Worm (Caenorhabditis elegans) whole organism, L4 larva: Measurements from ENCODE around the gene gly-20.
"Not testable (repeated sequence)": the region's sequence is repeated elsewhere in the genome, so short reads cannot be mapped to it uniquely, and the experiment has no call there.

ENCODE experiments used
- R02D3.7 ChIP-seq: fragments of 150-350 bp; sonication (generic microtip); optimal IDR thresholded peaks from 3 replicates; lab custom pipeline; 2014; ENCODE audit warnings: missing biosample characterization, missing genetic modification characterization
- ama-1 ChIP-seq: fragments of 150-350 bp; optimal IDR thresholded peaks from 2 replicates; lab custom pipeline; 2014; ENCODE audit warnings: inconsistent platforms, mixed read lengths
- pqm-1 ChIP-seq: sonication (generic microtip); optimal IDR thresholded peaks from 2 replicates; lab custom pipeline; 2017; ENCODE audit warnings: missing biosample characterization, missing genetic modification characterization
- rbr-2 ChIP-seq: sonication (generic microtip); optimal IDR thresholded peaks from 2 replicates; lab custom pipeline; 2016; ENCODE audit warnings: missing genotype, missing genetic modification characterization, missing compliant biosample characterization

DNA sequence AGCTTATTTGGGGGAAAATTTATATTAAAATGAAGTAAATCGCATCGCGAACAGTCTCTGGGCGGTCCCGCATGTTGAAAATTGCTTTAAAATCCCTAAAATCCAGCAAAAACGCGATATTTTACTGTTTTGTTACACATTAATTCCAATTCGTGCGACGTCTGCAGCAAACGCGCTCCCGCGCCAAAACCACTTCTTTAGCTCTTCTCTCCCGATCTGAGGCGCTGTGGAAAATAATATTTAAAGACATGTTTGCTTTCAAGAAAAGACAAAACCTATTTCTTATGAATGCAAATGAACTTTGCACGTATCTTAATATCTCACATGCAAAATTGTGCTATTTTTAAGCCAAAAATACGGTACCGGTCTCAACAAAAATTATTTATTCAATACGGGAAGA, 46.2 kb downstream of the gly-20 start:
- not testable (repeated sequence) for TF ChIP-seq rbr-2 (tag; lab: Kevin White, UChicago); R02D3.7; ama-1 (lab: Kevin White, UChicago); pqm-1
